Fruit fly (Drosophila melanogaster): ENCODE measurements around the gene CG14650.

The CG14650 gene

dm6 chr3R:4401977-4402589 lies 35.1 kb upstream of the CG14650 start, which contains the start of gene CG9853:
TSS of gene CG9853 (minus strand) at chr3R:4402027.
- TF ChIP-seq CG8632 (GFP tag; optimal IDR thresholded peaks at IDR 0.05), result no peak
- TF ChIP-seq Lpt (GFP tag; optimal IDR thresholded peaks at IDR 0.05), result no peak
- TF ChIP-seq Sox15 (GFP tag; optimal IDR thresholded peaks at IDR 0.05), result no peak
- TF ChIP-seq pdm3 (GFP tag; optimal IDR thresholded peaks at IDR 0.05), result no peak
- TF ChIP-seq net (GFP tag; optimal IDR thresholded peaks at IDR 0.05), result no peak
- no peak for TF ChIP-seq Hr4 (GFP tag; optimal IDR thresholded peaks at IDR 0.05)
- no peak for TF ChIP-seq CG3032 (tag; optimal IDR thresholded peaks at IDR 0.05)
- no peak for TF ChIP-seq Blimp-1 (GFP tag; optimal IDR thresholded peaks at IDR 0.05)
- no peak for TF ChIP-seq Eip75B (GFP tag; optimal IDR thresholded peaks at IDR 0.05)
- no peak for TF ChIP-seq fkh (GFP tag; optimal IDR thresholded peaks at IDR 0.05)

- TF ChIP-seq eg (GFP tag; IDR thresholded peaks at IDR 0.05) (peak; percentile 51; the same call in 1 of the 3 replicates), spab (GFP tag; optimal IDR thresholded peaks at IDR 0.05) (no peak), CG3919 (GFP tag; optimal IDR thresholded peaks at IDR 0.05) (no peak), Smox (GFP tag; optimal IDR thresholded peaks at IDR 0.05) (no peak), CG16779 (tag; optimal IDR thresholded peaks at IDR 0.05) (peak; percentile 7), achi (GFP tag; optimal IDR thresholded peaks at IDR 0.05) (peak; percentile 99), Eip78C (GFP tag) (peak; percentile 65), Met (GFP tag; optimal IDR thresholded peaks at IDR 0.05) (peak; percentile 26), CG7368 (GFP tag; optimal IDR thresholded peaks at IDR 0.05) (no peak), Sox15 (GFP tag; optimal IDR thresholded peaks at IDR 0.05) (no peak), CG4318 (GFP tag; optimal IDR thresholded peaks at IDR 0.05) (no peak), CG6854 (GFP tag; optimal IDR thresholded peaks at IDR 0.05) (no peak), Hr38 (GFP tag; optimal IDR thresholded peaks at IDR 0.05) (no peak), CG6276 (GFP tag; optimal IDR thresholded peaks at IDR 0.05) (no peak), fd85E (GFP tag; optimal IDR thresholded peaks at IDR 0.05) (no peak), CG34406 (GFP tag; optimal IDR thresholded peaks at IDR 0.05) (no peak), CG6792 (GFP tag; optimal IDR thresholded peaks at IDR 0.05) (no peak), Ets96B (tag; optimal IDR thresholded peaks at IDR 0.05) (no peak), esn (GFP tag; optimal IDR thresholded peaks at IDR 0.05) (peak; percentile 17), lz (GFP tag; optimal IDR thresholded peaks at IDR 0.05) (peak; percentile 35), Ets21C (GFP tag; optimal IDR thresholded peaks at IDR 0.05) (no peak), fkh (GFP tag; optimal IDR thresholded peaks at IDR 0.05) (peak; percentile 64), Eip75B (GFP tag; optimal IDR thresholded peaks at IDR 0.05) (no peak), Hr39 (GFP tag; optimal IDR thresholded peaks at IDR 0.05) (no peak), pdm3 (GFP tag; optimal IDR thresholded peaks at IDR 0.05) (no peak), CG6163 (GFP tag; IDR thresholded peaks at IDR 0.05) (peak; percentile 59; the same call in 2 of the 3 replicates), dsx (GFP tag; optimal IDR thresholded peaks at IDR 0.05; ENCODE audit: poor library complexity, severe bottlenecking) (peak; percentile 49), net (GFP tag; optimal IDR thresholded peaks at IDR 0.05) (no peak), acj6 (GFP tag; optimal IDR thresholded peaks at IDR 0.05) (no peak), CG8632 (GFP tag; optimal IDR thresholded peaks at IDR 0.05) (no peak), CG6808 (GFP tag; optimal IDR thresholded peaks at IDR 0.05) (no peak), CG31627 (GFP tag; optimal IDR thresholded peaks at IDR 0.05) (no peak), CG9139 (GFP tag; optimal IDR thresholded peaks at IDR 0.05) (peak; percentile 7), topi (GFP tag; optimal IDR thresholded peaks at IDR 0.05) (peak; percentile 22), fd59A (GFP tag; optimal IDR thresholded peaks at IDR 0.05) (no peak), CG8319 (GFP tag; optimal IDR thresholded peaks at IDR 0.05) (no peak), Hr4 (GFP tag; optimal IDR thresholded peaks at IDR 0.05) (no peak), Eip93F (GFP tag; optimal IDR thresholded peaks at IDR 0.05) (peak; percentile 15), CG8119 (GFP tag; IDR thresholded peaks at IDR 0.05) (0 out of 3 replicates have a peak, but pooled peaks have one; percentile 27), CG15336 (GFP tag; IDR thresholded peaks at IDR 0.05) (no peak), OdsH (GFP tag; optimal IDR thresholded peaks at IDR 0.05) (no peak), CG10669 (GFP tag; optimal IDR thresholded peaks at IDR 0.05) (no peak), vri (GFP tag; optimal IDR thresholded peaks at IDR 0.05) (peak; percentile 8), CG32006 (GFP tag; optimal IDR thresholded peaks at IDR 0.05) (no peak)
Observed at dm6 chr3R:4402884-4403705, 34.1 kb upstream of the CG14650 start, which contains the start of gene lost. TSS of gene lost (plus strand) at chr3R:4403076.
